Worm (Caenorhabditis elegans): Measurements from ENCODE around the gene trp-1.

DNA sequence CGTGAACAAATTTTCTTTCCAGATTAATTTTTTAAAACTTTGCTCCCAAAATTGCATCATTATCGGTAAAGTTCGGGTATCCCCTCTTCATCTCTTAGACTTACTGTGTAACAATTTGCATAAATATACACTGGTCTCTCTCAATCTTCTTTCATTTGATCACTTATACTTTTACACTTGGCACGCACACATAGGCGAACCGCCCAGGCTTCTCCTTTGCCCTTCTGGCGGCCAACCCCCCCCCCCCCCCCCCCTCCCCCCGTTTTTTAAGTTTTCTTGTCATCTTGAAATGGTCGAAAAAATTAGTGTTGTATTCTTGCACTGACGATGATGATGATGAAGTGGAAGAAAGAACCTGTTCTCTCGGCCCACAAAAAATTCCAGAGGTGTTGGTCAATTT is 35.4 kb downstream of the trp-1 start:
- TF ChIP-seq unc-62 (GFP tag; optimal IDR thresholded peaks at IDR 0.05) (no peak), unc-39 (tag; optimal IDR thresholded peaks at IDR 0.05) (no peak), cnd-1 (tag; optimal IDR thresholded peaks at IDR 0.05) (no peak), ztf-11 (tag; optimal IDR thresholded peaks at IDR 0.05) (no peak), nhr-12 (tag; optimal IDR thresholded peaks at IDR 0.05) (no peak), nhr-28 (tag; optimal IDR thresholded peaks at IDR 0.05) (no peak), lsy-2 (tag; optimal IDR thresholded peaks at IDR 0.05) (no peak), pha-4 (tag; optimal IDR thresholded peaks at IDR 0.05) (no peak), lin-13 (tag; optimal IDR thresholded peaks at IDR 0.05) (no peak), nhr-76 (tag; optimal IDR thresholded peaks at IDR 0.05) (no peak), elt-3 (tag; optimal IDR thresholded peaks at IDR 0.05) (no peak), flh-1 (GFP tag; optimal IDR thresholded peaks at IDR 0.05) (no peak), nhr-2 (tag; optimal IDR thresholded peaks at IDR 0.05) (no peak), mab-5 (tag; optimal IDR thresholded peaks at IDR 0.05) (no peak)

Data from whole organism, mixed stage, embryonic.